Worm (Caenorhabditis elegans) whole organism, young adult: ENCODE results near the gene W04H10.5.

Experiments
- efl-1 ChIP-seq: fragments of 150-350 bp; optimal IDR thresholded peaks from 2 replicates; lab custom pipeline; 2014; ENCODE audit warnings: missing biosample characterization, missing genetic modification reagents, missing genetic modification characterization
- hmg-1.2 ChIP-seq: fragments of 200-800 bp; sonication (Bioruptor generic); IDR thresholded peaks from 2 replicates; pipeline ENCODE4 v1.3.6; 2022; ENCODE audit warnings: missing genetic modification reagents, missing genetic modification characterization, missing compliant biosample characterization
- nfyb-1 ChIP-seq: fragments of 200-800 bp; sonication (Bioruptor generic); IDR thresholded peaks from 2 replicates; pipeline ENCODE4 v1.3.6; 2022; ENCODE audit warnings: missing genetic modification reagents, missing genetic modification characterization, missing compliant biosample characterization
- snpc-4 ChIP-seq, 5 experiments: fragments of 150-350 bp in 1 of 5; sonication (generic microtip) in 4 of 5; optimal IDR thresholded peaks; 2 replicates each; lab custom pipeline; 2014 to 2018; ENCODE audit warnings: missing genetic modification characterization in 5 of 5, missing biosample characterization in 3 of 5, antibody characterized with exemption in 2 of 5, mild to moderate bottlenecking in 2 of 5, missing compliant biosample characterization in 2 of 5, missing genotype in 2 of 5, moderate library complexity in 2 of 5, missing genetic modification reagents in 1 of 5
- unc-62 ChIP-seq: fragments of 150-350 bp; optimal IDR thresholded peaks from 2 replicates; lab custom pipeline; 2014; ENCODE audit warnings: missing biosample characterization, missing genetic modification reagents, missing genetic modification characterization

- TF ChIP-seq efl-1, result no peak
- TF ChIP-seq hmg-1.2 (GFP tag; lab: Robert Waterston, UW), result peak; percentile 61; the same call in 1 of the 2 replicates
- no peak for TF ChIP-seq snpc-4 (GFP tag; optimal IDR thresholded peaks at IDR 0.05; lab: Kevin White, UChicago)
- peak in 1 of 4 experiments; percentile 23 for TF ChIP-seq snpc-4 (tag; optimal IDR thresholded peaks at IDR 0.05; lab: Kevin White, UChicago)
- TF ChIP-seq unc-62, result no peak
- no peak for TF ChIP-seq nfyb-1
These were observed 3.2 kb upstream of the W04H10.5 start for ce11 chrII:602969-603368.
